Fruit fly (Drosophila melanogaster): Measurements from ENCODE around the gene CG46311.
A peak's percentile ranks its signal among the peaks of the same experiment; 100 is the strongest.

- no peak for TF ChIP-seq CG15710 (tag; optimal IDR thresholded peaks at IDR 0.05)
- peak; percentile 23; the same call in 1 of the 2 replicates for TF ChIP-seq Ets98B (GFP tag; IDR thresholded peaks at IDR 0.05)
- peak; percentile 38 for TF ChIP-seq gl (tag; optimal IDR thresholded peaks at IDR 0.05)
- TF ChIP-seq CG8301 (tag; optimal IDR thresholded peaks at IDR 0.05), result no peak
- TF ChIP-seq rn (GFP tag; IDR thresholded peaks at IDR 0.05), result no peak
- peak; percentile 11; the same call in 1 of the 2 replicates for TF ChIP-seq CG32121 (GFP tag; IDR thresholded peaks at IDR 0.05)
- no peak for TF ChIP-seq CG8159 (tag; optimal IDR thresholded peaks at IDR 0.05)
- no peak for TF ChIP-seq D1 (tag; optimal IDR thresholded peaks at IDR 0.05)
Measured at dm6 chrX:13615992-13616391, 52.4 kb downstream of the CG46311 start.
